Worm (Caenorhabditis elegans) whole organism, L3 larva: ENCODE results near the gene T13C2.2.

Experiments used
- R02D3.7 ChIP-seq: fragments of 150-350 bp; optimal IDR thresholded peaks from 2 replicates; lab custom pipeline; 2014; ENCODE audit warnings: missing biosample characterization, missing genetic modification characterization
- ZK546.5 ChIP-seq: sonication (generic microtip); optimal IDR thresholded peaks from 2 replicates; lab custom pipeline; 2017; ENCODE audit warnings: missing biosample characterization, missing genetic modification characterization
- aly-2 ChIP-seq: fragments of 150-350 bp; optimal IDR thresholded peaks from 2 replicates; lab custom pipeline; 2014; ENCODE audit warnings: missing biosample characterization, missing genetic modification characterization
- ama-1 ChIP-seq: fragments of 150-350 bp; optimal IDR thresholded peaks from 2 replicates; lab custom pipeline; 2018
- ceh-16 ChIP-seq: sonication (generic microtip); optimal IDR thresholded peaks from 2 replicates; lab custom pipeline; 2017; ENCODE audit warnings: missing biosample characterization, missing genetic modification characterization
- ceh-28 ChIP-seq: fragments of 150-350 bp; optimal IDR thresholded peaks from 2 replicates; lab custom pipeline; 2014; ENCODE audit warnings: missing biosample characterization, missing genetic modification reagents, missing genetic modification characterization
- ceh-82 ChIP-seq: fragments of 150-350 bp; optimal IDR thresholded peaks from 2 replicates; lab custom pipeline; 2014; ENCODE audit warnings: missing biosample characterization, missing genetic modification characterization
- ceh-9 ChIP-seq: sonication (generic microtip); optimal IDR thresholded peaks from 2 replicates; lab custom pipeline; 2018; ENCODE audit warnings: missing biosample characterization, missing genetic modification characterization
- egl-27 ChIP-seq: sonication (generic microtip); optimal IDR thresholded peaks from 4 replicates; lab custom pipeline; 2017; ENCODE audit warnings: missing biosample characterization, missing genetic modification reagents, missing genetic modification characterization
- egl-5 ChIP-seq: fragments of 150-350 bp; optimal IDR thresholded peaks from 2 replicates; lab custom pipeline; 2017; ENCODE audit warnings: missing biosample characterization, missing genetic modification reagents, missing genetic modification characterization, inconsistent platforms
- elt-1 ChIP-seq: fragments of 150-350 bp; optimal IDR thresholded peaks from 2 replicates; lab custom pipeline; 2014; ENCODE audit warnings: missing biosample characterization, missing genetic modification characterization
- fos-1 ChIP-seq: fragments of 150-350 bp; optimal IDR thresholded peaks from 2 replicates; lab custom pipeline; 2014; ENCODE audit warnings: missing biosample characterization, missing genetic modification characterization
- hmg-11 ChIP-seq: sonication (generic microtip); optimal IDR thresholded peaks from 2 replicates; lab custom pipeline; 2016; ENCODE audit warnings: missing genetic modification characterization, missing compliant biosample characterization
- jun-1 ChIP-seq: fragments of 150-350 bp; optimal IDR thresholded peaks from 2 replicates; lab custom pipeline; 2014; ENCODE audit warnings: missing biosample characterization, missing genetic modification reagents, missing genetic modification characterization
- lin-15B ChIP-seq: fragments of 150-350 bp; optimal IDR thresholded peaks from 2 replicates; lab custom pipeline; 2014; ENCODE audit warnings: missing biosample characterization, missing genetic modification characterization
- lin-39 ChIP-seq: fragments of 150-350 bp; optimal IDR thresholded peaks from 2 replicates; lab custom pipeline; 2018; ENCODE audit warnings: missing biosample characterization, missing genetic modification reagents, missing genetic modification characterization
- lsy-12 ChIP-seq: sonication (generic microtip); optimal IDR thresholded peaks from 2 replicates; lab custom pipeline; 2016; ENCODE audit warnings: mild to moderate bottlenecking, missing genetic modification characterization, missing compliant biosample characterization
- mml-1 ChIP-seq: fragments of 150-350 bp; sonication (generic microtip); optimal IDR thresholded peaks from 3 replicates; lab custom pipeline; 2014; ENCODE audit warnings: missing biosample characterization, missing genetic modification characterization
- nfya-1 ChIP-seq: sonication (generic microtip); optimal IDR thresholded peaks from 2 replicates; lab custom pipeline; 2017; ENCODE audit warnings: missing genetic modification characterization, mild to moderate bottlenecking, missing compliant biosample characterization, antibody characterized with exemption, moderate library complexity; ENCODE audit not compliant: insufficient read depth
- nhr-11 ChIP-seq: fragments of 150-350 bp; optimal IDR thresholded peaks from 2 replicates; lab custom pipeline; 2014; ENCODE audit warnings: missing biosample characterization, missing genetic modification characterization
- nhr-12 ChIP-seq: fragments of 150-350 bp; optimal IDR thresholded peaks from 2 replicates; lab custom pipeline; 2014; ENCODE audit warnings: missing biosample characterization, missing genetic modification characterization
- nhr-237 ChIP-seq: fragments of 150-350 bp; optimal IDR thresholded peaks from 2 replicates; lab custom pipeline; 2014; ENCODE audit warnings: missing biosample characterization, missing genetic modification characterization
- nhr-43 ChIP-seq: sonication (generic microtip); optimal IDR thresholded peaks from 2 replicates; lab custom pipeline; 2016; ENCODE audit warnings: mild to moderate bottlenecking, missing genetic modification characterization, missing compliant biosample characterization; ENCODE audit not compliant: poor library complexity, severe bottlenecking
- nhr-76 ChIP-seq: fragments of 150-350 bp; sonication (generic microtip); optimal IDR thresholded peaks from 5 replicates; lab custom pipeline; 2014; ENCODE audit warnings: missing biosample characterization, missing genetic modification characterization
- nhr-77 ChIP-seq: fragments of 150-350 bp; optimal IDR thresholded peaks from 2 replicates; lab custom pipeline; 2014; ENCODE audit warnings: missing biosample characterization, missing genetic modification characterization
- pqm-1 ChIP-seq: fragments of 150-350 bp; optimal IDR thresholded peaks from 2 replicates; lab custom pipeline; 2017; ENCODE audit warnings: missing biosample characterization, missing genetic modification characterization, inconsistent platforms
- sea-2 ChIP-seq: fragments of 150-350 bp; sonication (generic microtip); optimal IDR thresholded peaks from 4 replicates; lab custom pipeline; 2014; ENCODE audit warnings: missing biosample characterization, missing genetic modification reagents, missing genetic modification characterization
- skn-1 ChIP-seq: fragments of 150-350 bp; optimal IDR thresholded peaks from 2 replicates; lab custom pipeline; 2014; ENCODE audit warnings: missing biosample characterization, missing genetic modification characterization
- snpc-4 ChIP-seq: fragments of 150-350 bp; optimal IDR thresholded peaks from 2 replicates; lab custom pipeline; 2014; ENCODE audit warnings: missing biosample characterization, missing genetic modification characterization
- tbx-2 ChIP-seq: sonication (generic microtip); optimal IDR thresholded peaks from 2 replicates; lab custom pipeline; 2016; ENCODE audit warnings: mild to moderate bottlenecking, missing genetic modification characterization, missing compliant biosample characterization
- unc-39 ChIP-seq: sonication (generic microtip); optimal IDR thresholded peaks from 4 replicates; lab custom pipeline; 2017; ENCODE audit warnings: missing biosample characterization, missing genetic modification characterization
- zag-1 ChIP-seq: fragments of 150-350 bp; optimal IDR thresholded peaks from 2 replicates; lab custom pipeline; 2014; ENCODE audit warnings: missing biosample characterization, missing genetic modification characterization
- ztf-4 ChIP-seq: fragments of 150-350 bp; optimal IDR thresholded peaks from 2 replicates; lab custom pipeline; 2014; ENCODE audit warnings: missing biosample characterization, missing genetic modification characterization

The T13C2.2 gene

ce11 chrII:6791891-6792290, at the start of gene T13C2.2:
Gene T13C2.2, plus strand, starts transcription at chrII:6792191.
- TF ChIP-seq nhr-12 (tag; lab: Kevin White, UChicago) (no peak), fos-1 (tag; lab: Kevin White, UChicago) (no peak), lsy-12 (no peak)

DNA sequence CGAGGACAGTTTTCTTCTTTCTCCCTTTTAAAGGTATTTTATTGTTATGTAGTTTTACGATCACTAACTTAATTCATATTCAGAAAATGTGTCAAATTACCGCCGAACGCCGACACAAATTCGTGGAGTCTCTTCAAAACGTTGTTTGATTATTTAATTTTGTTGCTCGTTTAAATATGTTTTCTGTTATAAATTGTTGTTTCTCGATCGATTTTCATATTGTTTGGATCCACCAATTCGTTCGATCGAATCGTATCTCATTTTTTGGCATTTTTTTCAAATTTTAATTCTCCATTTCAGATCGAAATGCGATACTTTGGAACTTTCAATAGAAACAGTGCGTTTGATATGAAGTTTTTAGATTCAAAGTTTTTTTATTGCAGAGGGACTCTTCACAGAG, 49.4 kb upstream of the T13C2.2 start, which contains the start of gene F41G3.6:
TSS of gene F41G3.6 (plus strand) at position 301 of the 400 bp plus-strand sequence.
- TF ChIP-seq nfya-1 (tag; lab: Kevin White, UChicago) (no peak), ceh-82 (no peak), tbx-2 (tag; lab: Kevin White, UChicago) (no peak), snpc-4 (no peak), nhr-43 (tag; lab: Kevin White, UChicago) (no peak), aly-2 (no peak), pqm-1 (tag; lab: Kevin White, UChicago) (no peak), nhr-237 (no peak), sea-2 (GFP tag; lab: Kevin White, UChicago) (no peak), unc-39 (tag; lab: Kevin White, UChicago) (no peak), mml-1 (no peak), nhr-77 (no peak), skn-1 (no peak), egl-5 (tag; lab: Kevin White, UChicago) (no peak)

DNA sequence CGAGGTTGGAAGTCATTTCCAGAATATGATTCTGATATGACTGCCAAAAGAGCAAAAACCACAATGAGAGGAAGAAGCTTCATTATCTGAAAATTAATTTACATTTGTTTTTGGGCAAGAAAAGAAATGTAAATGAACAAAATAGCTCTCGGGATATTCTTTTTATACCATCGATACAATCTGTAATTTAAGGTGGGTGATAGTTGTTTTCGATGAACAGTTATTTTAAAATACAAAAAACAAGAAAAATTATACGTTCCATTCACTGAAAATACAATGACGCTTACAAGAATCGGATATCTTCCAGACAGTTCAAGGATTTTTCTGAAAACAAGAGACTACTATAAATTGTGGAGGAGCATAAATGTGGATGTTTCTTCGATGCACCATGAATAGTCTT, 47.3 kb upstream of the T13C2.2 start, which contains the start of gene ins-15:
TSS of gene ins-15 (minus strand) at position 101 of the 400 bp plus-strand sequence.
- TF ChIP-seq ama-1 (lab: Kevin White, UChicago) = no peak
- no peak for TF ChIP-seq hmg-11 (tag; lab: Kevin White, UChicago)
- no peak for TF ChIP-seq egl-5 (tag; lab: Kevin White, UChicago)
- TF ChIP-seq lin-39 (tag; lab: Kevin White, UChicago) = no peak
- TF ChIP-seq ceh-28 = no peak
- no peak for TF ChIP-seq R02D3.7
- no peak for TF ChIP-seq zag-1 (tag; lab: Kevin White, UChicago)
- no peak for TF ChIP-seq sea-2 (GFP tag; lab: Kevin White, UChicago)
- no peak for TF ChIP-seq aly-2
- no peak for TF ChIP-seq nhr-43 (tag; lab: Kevin White, UChicago)
- no peak for TF ChIP-seq nhr-237
- TF ChIP-seq ceh-9 (tag; lab: Kevin White, UChicago) = no peak
- TF ChIP-seq jun-1 = no peak

ce11 chrII:6745783-6746182, 46.2 kb upstream of the T13C2.2 start, which contains the start of gene ins-14:
Gene ins-14, minus strand, starts transcription at chrII:6745814.
- TF ChIP-seq nhr-11 (tag; lab: Kevin White, UChicago) (no peak), elt-1 (tag; lab: Kevin White, UChicago) (no peak), pqm-1 (tag; lab: Kevin White, UChicago) (no peak), ceh-82 (no peak), egl-5 (tag; lab: Kevin White, UChicago) (no peak), nhr-76 (no peak), ztf-4 (tag; lab: Kevin White, UChicago) (no peak), lin-39 (tag; lab: Kevin White, UChicago) (no peak)

DNA sequence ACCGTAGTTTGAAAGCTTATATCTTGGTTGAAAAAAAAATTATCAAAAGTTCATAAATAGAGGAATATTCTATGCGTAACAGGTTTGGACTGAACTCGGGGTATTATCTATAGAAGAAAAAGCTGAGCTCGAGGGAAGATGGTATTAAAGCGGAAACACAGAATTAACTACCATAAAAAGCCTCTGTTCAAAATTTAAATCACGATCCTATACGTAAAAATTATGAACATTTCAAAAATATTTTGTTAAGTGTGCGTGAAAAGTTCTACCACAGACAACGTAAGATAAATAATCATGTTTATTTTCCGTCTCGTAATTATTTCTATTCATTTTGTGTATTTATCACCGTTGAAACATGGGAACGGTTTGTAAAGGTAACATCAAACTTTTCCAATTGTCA, 45.6 kb upstream of the T13C2.2 start, which contains the start of gene F41G3.5:
TSS of gene F41G3.5 (plus strand) at position 301 of the 400 bp plus-strand sequence.
- TF ChIP-seq ztf-4 (tag; lab: Kevin White, UChicago) (no peak), sea-2 (GFP tag; lab: Kevin White, UChicago) (no peak), ceh-16 (no peak), lin-15B (tag; lab: Kevin White, UChicago) (no peak), ceh-9 (tag; lab: Kevin White, UChicago) (no peak), jun-1 (no peak), ama-1 (lab: Kevin White, UChicago) (no peak), skn-1 (no peak), egl-27 (no peak), aly-2 (no peak)

ce11 chrII:6749422-6749821, 42.6 kb upstream of the T13C2.2 start, which contains the start of gene F41G3.10:
Gene F41G3.10, minus strand, starts transcription at chrII:6749522.
- TF ChIP-seq elt-1 (tag; lab: Kevin White, UChicago) (no peak), snpc-4 (no peak), ceh-82 (no peak), nfya-1 (tag; lab: Kevin White, UChicago) (no peak), egl-5 (tag; lab: Kevin White, UChicago) (no peak), ZK546.5 (tag; lab: Kevin White, UChicago) (no peak), pqm-1 (tag; lab: Kevin White, UChicago) (no peak), ceh-9 (tag; lab: Kevin White, UChicago) (no peak), tbx-2 (tag; lab: Kevin White, UChicago) (no peak), nhr-43 (tag; lab: Kevin White, UChicago) (no peak), nhr-237 (no peak), aly-2 (no peak)
